Fruit fly (Drosophila melanogaster) whole organism, embryonic: ENCODE results near the gene CG34028.

Experiments used
- Aef1 ChIP-seq: fragments of 200-800 bp; sonication (Bioruptor generic); IDR thresholded peaks from 3 replicates; pipeline ENCODE4 v1.3.6; 2022; ENCODE audit warnings: missing biosample characterization, missing genetic modification characterization
- Atf-2 ChIP-seq: fragments of 200-800 bp; sonication (Bioruptor generic); optimal IDR thresholded peaks from 2 replicates; lab custom pipeline; 2016; ENCODE audit warnings: missing biosample characterization, missing genetic modification characterization
- CG10431 ChIP-seq: fragments of 200-800 bp; sonication (Bioruptor generic); optimal IDR thresholded peaks from 3 replicates; lab custom pipeline; 2018; ENCODE audit warnings: missing biosample characterization, mild to moderate bottlenecking, missing genetic modification characterization
- CG10462 ChIP-seq: fragments of 200-800 bp; sonication (Bioruptor generic); optimal IDR thresholded peaks from 2 replicates; lab custom pipeline; 2016; ENCODE audit warnings: missing biosample characterization, missing genetic modification characterization
- CG12391 ChIP-seq: fragments of 200-800 bp; sonication (Bioruptor generic); optimal IDR thresholded peaks from 3 replicates; lab custom pipeline; 2018; ENCODE audit warnings: missing biosample characterization, mild to moderate bottlenecking, missing genetic modification characterization, moderate library complexity
- CG14050 ChIP-seq: fragments of 200-800 bp; sonication (Bioruptor generic); IDR thresholded peaks from 3 replicates; pipeline ENCODE4 v1.3.6; 2022; ENCODE audit warnings: missing biosample characterization, missing genetic modification characterization
- CG17612 ChIP-seq: fragments of 200-800 bp; sonication (Bioruptor generic); IDR thresholded peaks from 2 replicates; pipeline ENCODE4 v1.3.6; 2022; ENCODE audit warnings: missing biosample characterization, missing genetic modification characterization
- CG2129 ChIP-seq: fragments of 200-800 bp; sonication (Bioruptor generic); IDR thresholded peaks from 2 replicates; pipeline ENCODE4 v1.3.6; 2022; ENCODE audit warnings: missing biosample characterization, missing genetic modification characterization; ENCODE audit not compliant: partially characterized antibody
- CG2875 ChIP-seq: fragments of 200-800 bp; sonication (Bioruptor generic); optimal IDR thresholded peaks from 2 replicates; lab custom pipeline; 2017; ENCODE audit warnings: missing biosample characterization, mild to moderate bottlenecking, missing genetic modification characterization, missing genetic modification reagents
- CG33557 ChIP-seq: fragments of 200-800 bp; sonication (Bioruptor generic); optimal IDR thresholded peaks from 2 replicates; lab custom pipeline; 2019; ENCODE audit warnings: missing biosample characterization, mild to moderate bottlenecking, missing genetic modification characterization, moderate library complexity
- CG4707 ChIP-seq: fragments of 200-800 bp; sonication (Bioruptor generic); optimal IDR thresholded peaks from 2 replicates; lab custom pipeline; 2018; ENCODE audit warnings: missing biosample characterization, mild to moderate bottlenecking, missing genetic modification characterization, moderate library complexity
- CG6175 ChIP-seq: fragments of 200-800 bp; sonication (Bioruptor generic); IDR thresholded peaks from 3 replicates; pipeline ENCODE4 v1.3.6; 2022; ENCODE audit warnings: missing biosample characterization, missing genetic modification characterization
- CG6272 ChIP-seq: fragments of 200-800 bp; sonication (Bioruptor generic); IDR thresholded peaks from 2 replicates; pipeline ENCODE4 v1.3.6; 2022; ENCODE audit warnings: missing biosample characterization, missing genetic modification characterization
- CG6791 ChIP-seq: fragments of 200-800 bp; sonication (Bioruptor generic); IDR thresholded peaks from 3 replicates; pipeline ENCODE4 v1.3.6; 2022; ENCODE audit warnings: missing biosample characterization, missing genetic modification characterization; ENCODE audit not compliant: partially characterized antibody
- CG8924 ChIP-seq: fragments of 200-800 bp; optimal IDR thresholded peaks from 3 replicates; lab custom pipeline; 2019; ENCODE audit warnings: missing biosample characterization, mild to moderate bottlenecking, missing genetic modification characterization, moderate library complexity
- CG9609 ChIP-seq: fragments of 200-800 bp; sonication (Bioruptor generic); optimal IDR thresholded peaks from 3 replicates; lab custom pipeline; 2016; ENCODE audit warnings: missing biosample characterization, missing genetic modification characterization
- D19B ChIP-seq: fragments of 200-800 bp; sonication (Bioruptor generic); optimal IDR thresholded peaks from 2 replicates; lab custom pipeline; 2017; ENCODE audit warnings: missing biosample characterization, mild to moderate bottlenecking, missing genetic modification characterization
- Doc3 ChIP-seq: fragments of 200-800 bp; sonication (Bioruptor generic); IDR thresholded peaks from 3 replicates; pipeline ENCODE4 v1.3.6; 2022; ENCODE audit warnings: missing biosample characterization, missing genetic modification characterization; ENCODE audit not compliant: partially characterized antibody
- Dref ChIP-seq: fragments of 200-800 bp; sonication (Bioruptor generic); IDR thresholded peaks from 2 replicates; pipeline ENCODE4 v1.3.6; 2022; ENCODE audit warnings: missing biosample characterization, missing genetic modification characterization
- Elba2 ChIP-seq: fragments of 200-800 bp; sonication (Bioruptor generic); optimal IDR thresholded peaks from 3 replicates; lab custom pipeline; 2016; ENCODE audit warnings: missing biosample characterization, missing genetic modification characterization
- Ets97D ChIP-seq: fragments of 200-800 bp; sonication (Bioruptor generic); optimal IDR thresholded peaks from 3 replicates; lab custom pipeline; 2016; ENCODE audit warnings: missing biosample characterization, missing genetic modification characterization
- HHEX ChIP-seq: fragments of 200-800 bp; sonication (Bioruptor generic); optimal IDR thresholded peaks from 3 replicates; lab custom pipeline; 2017; ENCODE audit warnings: missing biosample characterization, mild to moderate bottlenecking, missing genetic modification characterization, missing genetic modification reagents
- HLH3B ChIP-seq: fragments of 200-800 bp; sonication (Bioruptor generic); IDR thresholded peaks from 2 replicates; pipeline ENCODE4 v1.3.6; 2022; ENCODE audit warnings: missing biosample characterization, missing genetic modification characterization
- Hr51 ChIP-seq, 2 experiments: fragments of 200-800 bp; sonication (Bioruptor generic); optimal IDR thresholded peaks; 2 replicates in 1 of 2; 3 replicates in 1 of 2; lab custom pipeline; 2016 to 2018; ENCODE audit warnings: missing biosample characterization in 2 of 2, missing genetic modification characterization in 2 of 2, mild to moderate bottlenecking in 1 of 2, moderate library complexity in 1 of 2
- Hsf ChIP-seq: fragments of 200-800 bp; sonication (Bioruptor generic); optimal IDR thresholded peaks from 3 replicates; lab custom pipeline; 2016; ENCODE audit warnings: missing biosample characterization, missing genetic modification characterization
- Max ChIP-seq: fragments of 200-800 bp; sonication (Bioruptor generic); optimal IDR thresholded peaks from 2 replicates; lab custom pipeline; 2016; ENCODE audit warnings: missing biosample characterization, mild to moderate bottlenecking, missing genetic modification characterization
- Sox102F ChIP-seq: fragments of 200-800 bp; sonication (Bioruptor generic); optimal IDR thresholded peaks from 2 replicates; lab custom pipeline; 2018; ENCODE audit warnings: missing biosample characterization, mild to moderate bottlenecking, missing genetic modification characterization, moderate library complexity
- Stat92E ChIP-seq, 3 experiments: fragments of >200 bp in 2 of 3; fragments of 200-800 bp in 1 of 3; sonication (Bioruptor generic) in 1 of 3; optimal IDR thresholded peaks; 2 replicates each; lab custom pipeline; 2017 to 2019; ENCODE audit warnings: missing biosample characterization in 3 of 3, missing genetic modification characterization in 3 of 3, mild to moderate bottlenecking in 1 of 3, moderate library complexity in 1 of 3
- ac ChIP-seq: fragments of 200-800 bp; sonication (Bioruptor generic); optimal IDR thresholded peaks from 3 replicates; lab custom pipeline; 2017; ENCODE audit warnings: missing biosample characterization, mild to moderate bottlenecking, missing genetic modification characterization
- amos ChIP-seq: fragments of 200-800 bp; sonication (Bioruptor generic); IDR thresholded peaks from 2 replicates; pipeline ENCODE4 v1.3.6; 2022; ENCODE audit warnings: missing biosample characterization, missing genetic modification characterization; ENCODE audit not compliant: partially characterized antibody
- crc ChIP-seq: fragments of 200-800 bp; sonication (Bioruptor generic); optimal IDR thresholded peaks from 2 replicates; lab custom pipeline; 2016; ENCODE audit warnings: missing biosample characterization, missing genetic modification characterization
- crol ChIP-seq: fragments of 200-800 bp; sonication (Bioruptor generic); IDR thresholded peaks from 2 replicates; pipeline ENCODE4 v1.3.6; 2022; ENCODE audit warnings: missing biosample characterization, missing genetic modification characterization
- dpn ChIP-seq, 2 experiments: fragments of 200-800 bp; sonication (Bioruptor generic); optimal IDR thresholded peaks; 3 replicates each; lab custom pipeline; 2016; ENCODE audit warnings: missing biosample characterization in 2 of 2, missing genetic modification characterization in 2 of 2
- eve ChIP-seq, 2 experiments: fragments of >200 bp; optimal IDR thresholded peaks; 2 replicates each; lab custom pipeline; 2017; ENCODE audit warnings: missing biosample characterization in 2 of 2, missing genetic modification characterization in 2 of 2
- gcm2 ChIP-seq: fragments of 200-800 bp; sonication (Bioruptor generic); optimal IDR thresholded peaks from 2 replicates; lab custom pipeline; 2016; ENCODE audit warnings: missing biosample characterization, missing genetic modification characterization
- kay ChIP-seq: fragments of 200-800 bp; sonication (Bioruptor generic); optimal IDR thresholded peaks from 2 replicates; lab custom pipeline; 2016; ENCODE audit warnings: missing biosample characterization, missing genetic modification characterization
- knrl ChIP-seq: fragments of 200-800 bp; sonication (Bioruptor generic); IDR thresholded peaks from 3 replicates; pipeline ENCODE4 v1.3.6; 2022; ENCODE audit warnings: missing biosample characterization, missing genetic modification characterization; ENCODE audit not compliant: partially characterized antibody
- mld ChIP-seq: fragments of 200-800 bp; sonication (Bioruptor generic); IDR thresholded peaks from 3 replicates; pipeline ENCODE4 v1.3.6; 2022; ENCODE audit warnings: missing biosample characterization, missing genetic modification characterization; ENCODE audit not compliant: partially characterized antibody
- nau ChIP-seq: fragments of 200-800 bp; sonication (Bioruptor generic); optimal IDR thresholded peaks from 3 replicates; lab custom pipeline; 2017; ENCODE audit warnings: missing biosample characterization, mild to moderate bottlenecking, missing genetic modification characterization, missing genetic modification reagents
- nerfin-2 ChIP-seq: fragments of 200-800 bp; sonication (Bioruptor generic); IDR thresholded peaks from 2 replicates; pipeline ENCODE4 v1.3.6; 2022; ENCODE audit warnings: missing biosample characterization, missing genetic modification characterization; ENCODE audit not compliant: partially characterized antibody
- prd ChIP-seq, 3 experiments: fragments of >200 bp in 2 of 3; fragments of 200-800 bp in 1 of 3; sonication (Bioruptor generic) in 1 of 3; optimal IDR thresholded peaks in 2 of 3; IDR thresholded peaks in 1 of 3; 2 replicates in 2 of 3; 3 replicates in 1 of 3; pipeline versions ENCODE4 v1.3.6 to Lab custom; 2017 to 2022; ENCODE audit warnings: missing biosample characterization in 1 of 3, missing genetic modification characterization in 1 of 3
- row ChIP-seq: fragments of 200-800 bp; sonication (Bioruptor generic); IDR thresholded peaks from 3 replicates; pipeline ENCODE4 v1.3.6; 2022; ENCODE audit warnings: missing biosample characterization, missing genetic modification characterization
- sd ChIP-seq: fragments of 200-800 bp; sonication (Bioruptor generic); optimal IDR thresholded peaks from 3 replicates; lab custom pipeline; 2018; ENCODE audit warnings: missing biosample characterization, mild to moderate bottlenecking, missing genetic modification characterization, moderate library complexity
- sim ChIP-seq: fragments of 200-800 bp; sonication (Bioruptor generic); IDR thresholded peaks from 2 replicates; pipeline ENCODE4 v1.3.6; 2022; ENCODE audit warnings: missing biosample characterization, missing genetic modification characterization
- slbo ChIP-seq: fragments of 200-800 bp; sonication (Bioruptor generic); IDR thresholded peaks from 2 replicates; pipeline ENCODE4 v1.3.6; 2022; ENCODE audit warnings: missing biosample characterization, missing genetic modification characterization
- stc ChIP-seq: fragments of 200-800 bp; sonication (Bioruptor generic); IDR thresholded peaks from 2 replicates; pipeline ENCODE4 v1.3.6; 2022; ENCODE audit warnings: missing biosample characterization, missing genetic modification characterization
- tna ChIP-seq: fragments of 200-800 bp; sonication (Bioruptor generic); IDR thresholded peaks from 2 replicates; pipeline ENCODE4 v1.3.6; 2022; ENCODE audit warnings: missing biosample characterization, missing genetic modification characterization; ENCODE audit not compliant: partially characterized antibody
- wek ChIP-seq: fragments of 200-800 bp; sonication (Bioruptor generic); optimal IDR thresholded peaks from 3 replicates; lab custom pipeline; 2018; ENCODE audit warnings: missing biosample characterization, mild to moderate bottlenecking, missing genetic modification characterization, moderate library complexity

Gene CG34028

dm6 chrX:9486802-9487201 lies 24.5 kb upstream of the CG34028 start (continued):
- TF ChIP-seq CG2129: no peak
- no peak for TF ChIP-seq tna (GFP tag; lab: Robert Waterston, UW)
- no peak for TF ChIP-seq knrl (GFP tag; lab: Robert Waterston, UW)
- TF ChIP-seq wek: peak; percentile 52
- peak; percentile 30 for TF ChIP-seq crc
- TF ChIP-seq amos (GFP tag; lab: Robert Waterston, UW): no peak
- TF ChIP-seq CG9609 (GFP tag; lab: Kevin White, UChicago): peak; percentile 70
- peak; percentile 51 for TF ChIP-seq Max (GFP tag; lab: Kevin White, UChicago)
- TF ChIP-seq kay (GFP tag; lab: Kevin White, UChicago): peak; percentile 52
- TF ChIP-seq CG33557 (GFP tag; lab: Kevin White, UChicago): peak; percentile 79
- TF ChIP-seq Sox102F: peak; percentile 80
- TF ChIP-seq CG10431: peak; percentile 37
- peak; percentile 58 to 90 for TF ChIP-seq eve (GFP tag; optimal IDR thresholded peaks at IDR 0.05; lab: Kevin White, UChicago)
- peak; percentile 74 for TF ChIP-seq HLH3B
- no peak for TF ChIP-seq Stat92E (GFP tag; optimal IDR thresholded peaks at IDR 0.05; lab: Kevin White, UChicago)
- TF ChIP-seq Doc3 (GFP tag; lab: Robert Waterston, UW): no peak
- TF ChIP-seq gcm2 (GFP tag; lab: Kevin White, UChicago): peak; percentile 58
- TF ChIP-seq D19B: peak; percentile 8
- no peak for TF ChIP-seq mld (GFP tag; lab: Robert Waterston, UW)
- TF ChIP-seq Hsf (GFP tag; lab: Kevin White, UChicago): peak; percentile 77
- TF ChIP-seq Hr51 (GFP tag; optimal IDR thresholded peaks at IDR 0.05; lab: Kevin White, UChicago): peak; percentile 47 to 62
- TF ChIP-seq slbo: peak; percentile 54
- TF ChIP-seq CG2875 (GFP tag; lab: Kevin White, UChicago): peak; percentile 64
- TF ChIP-seq CG6791 (GFP tag; lab: Robert Waterston, UW): no peak
- peak; percentile 60 for TF ChIP-seq Elba2 (GFP tag; lab: Kevin White, UChicago)
- TF ChIP-seq Aef1 (GFP tag; lab: Robert Waterston, UW): peak; percentile 40; the same call in 1 of the 3 replicates
- peak; percentile 33 for TF ChIP-seq nau
- no peak for TF ChIP-seq nerfin-2 (GFP tag; lab: Robert Waterston, UW)
- peak; percentile 30 for TF ChIP-seq Ets97D (GFP tag; lab: Kevin White, UChicago)
- peak; percentile 76 for TF ChIP-seq ac (GFP tag; lab: Kevin White, UChicago)
- TF ChIP-seq sim (GFP tag; lab: Robert Waterston, UW): peak; percentile 64; the same call in 1 of the 2 replicates
- peak; percentile 71 for TF ChIP-seq Atf-2 (GFP tag; lab: Kevin White, UChicago)
- peak; percentile 49 for TF ChIP-seq CG4707
- TF ChIP-seq CG8924: peak; percentile 52
- no peak for TF ChIP-seq sd
- no peak for TF ChIP-seq Dref (GFP tag; lab: Robert Waterston, UW)
- peak; percentile 64 to 78 for TF ChIP-seq dpn (GFP tag; optimal IDR thresholded peaks at IDR 0.05; lab: Kevin White, UChicago)
- no peak for TF ChIP-seq prd (optimal IDR thresholded peaks at IDR 0.05; lab: Kevin White, UChicago)
- peak; percentile 91 for TF ChIP-seq prd (GFP tag; IDR thresholded peaks at IDR 0.05; lab: Robert Waterston, UW)
- peak; percentile 71 for TF ChIP-seq stc (GFP tag; lab: Robert Waterston, UW)
- TF ChIP-seq row (GFP tag; lab: Robert Waterston, UW): peak; percentile 80
- TF ChIP-seq CG6175 (GFP tag; lab: Robert Waterston, UW): no peak
- TF ChIP-seq CG14050 (GFP tag; lab: Robert Waterston, UW): peak; percentile 27; the same call in 1 of the 3 replicates
- TF ChIP-seq CG17612 (GFP tag; lab: Robert Waterston, UW): 0 out of 2 replicates have a peak, but pooled peaks have one; percentile 8
- peak; percentile 51; the same call in 1 of the 2 replicates for TF ChIP-seq crol (GFP tag; lab: Robert Waterston, UW)
- TF ChIP-seq CG12391 (tag; lab: Kevin White, UChicago): peak; percentile 75
- TF ChIP-seq CG10462 (GFP tag; lab: Kevin White, UChicago): peak; percentile 26
- peak; percentile 65 for TF ChIP-seq HHEX (GFP tag; lab: Kevin White, UChicago)
- peak; percentile 49; the same call in 1 of the 2 replicates for TF ChIP-seq CG6272
